Fruit fly (Drosophila melanogaster) whole organism, larva: ENCODE results near the gene Gr64c.

Experiments used
- noc ChIP-seq: fragments of 200-800 bp; sonication (Bioruptor generic); optimal IDR thresholded peaks from 3 replicates; lab custom pipeline; 2019; ENCODE audit warnings: missing biosample characterization, mild to moderate bottlenecking, missing genetic modification characterization, moderate library complexity

Gr64c gene

DNA sequence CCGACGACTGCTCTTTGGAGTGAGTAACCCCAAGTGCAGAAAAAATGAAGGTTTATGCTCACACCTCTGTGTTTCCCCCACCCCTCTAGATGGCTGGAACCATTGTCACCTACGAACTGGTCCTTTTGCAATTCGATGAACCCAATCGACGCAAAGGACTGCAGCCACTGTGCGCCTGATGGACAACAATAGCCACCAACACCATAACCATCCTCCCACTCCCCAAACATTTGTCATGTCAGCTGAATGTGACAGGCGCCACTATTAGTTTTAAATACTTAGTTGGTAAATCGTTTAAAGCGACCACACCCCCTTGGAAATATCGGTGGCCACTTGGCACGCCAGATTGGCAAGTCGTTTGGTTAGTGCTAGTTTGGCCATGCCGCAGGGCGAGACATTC, at the start of gene Gr64c, which contains the start of gene Gr64b:
Gr64c (plus strand) TSS at position 301 of the 400 bp plus-strand sequence.
Gr64b (plus strand) TSS at position 301 of the 400 bp plus-strand sequence.
- TF ChIP-seq noc, result no peak

DNA sequence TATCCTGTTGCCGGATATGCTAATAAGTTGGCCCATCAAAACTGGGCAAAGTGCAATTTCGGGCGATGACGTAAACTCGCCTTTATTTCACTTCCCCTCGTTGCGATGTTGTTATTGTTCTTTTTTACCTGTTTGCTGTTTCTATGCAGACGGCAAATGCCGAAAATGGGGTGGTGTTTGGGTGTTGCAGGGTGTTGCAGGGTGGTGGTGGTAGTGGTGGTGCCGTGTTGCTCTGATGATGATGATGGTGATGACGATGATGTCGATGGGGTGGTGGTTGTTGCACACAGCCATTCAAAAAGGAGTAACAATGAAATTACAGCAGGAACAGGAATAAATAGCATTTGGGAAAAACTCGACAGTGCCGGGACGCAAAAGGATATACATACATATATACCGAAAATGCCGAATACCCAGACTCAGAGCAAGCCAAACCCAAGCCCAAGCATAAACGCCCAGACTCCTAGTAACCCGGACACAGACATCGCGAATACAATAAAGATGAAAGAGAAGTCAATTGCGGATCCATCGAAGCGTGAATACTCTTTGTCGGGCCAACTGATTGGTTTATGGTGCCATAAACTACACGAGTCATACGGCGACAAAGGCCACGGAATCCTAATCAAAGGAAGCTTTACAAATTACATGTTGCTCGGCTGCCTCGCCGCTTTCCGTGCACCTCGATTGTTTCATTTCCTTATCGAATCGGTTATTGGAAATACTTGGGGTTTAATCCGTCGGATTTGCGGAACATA, 49.5 kb upstream of the Gr64c start:
- no peak for TF ChIP-seq noc

DNA sequence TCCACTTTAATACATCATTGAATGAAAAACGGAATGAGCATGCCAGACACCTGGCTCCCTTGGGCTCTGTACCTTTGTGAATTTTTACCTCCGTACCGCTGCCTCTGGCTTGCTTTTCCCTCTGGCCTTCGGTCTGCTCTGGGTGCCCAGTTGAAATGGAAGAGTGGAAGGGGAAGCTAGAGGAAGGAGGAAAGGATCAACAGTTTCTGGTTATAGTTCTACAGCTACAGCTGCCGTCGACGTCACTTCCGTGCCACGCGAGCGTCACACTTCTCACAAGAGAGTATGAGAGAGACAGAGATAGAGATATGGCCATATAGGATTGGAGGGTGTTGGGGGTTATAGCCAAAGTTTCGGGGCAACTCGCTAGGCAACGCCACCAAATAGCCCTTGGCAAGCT, 48.4 kb upstream of the Gr64c start:
- TF ChIP-seq noc, result no peak

DNA sequence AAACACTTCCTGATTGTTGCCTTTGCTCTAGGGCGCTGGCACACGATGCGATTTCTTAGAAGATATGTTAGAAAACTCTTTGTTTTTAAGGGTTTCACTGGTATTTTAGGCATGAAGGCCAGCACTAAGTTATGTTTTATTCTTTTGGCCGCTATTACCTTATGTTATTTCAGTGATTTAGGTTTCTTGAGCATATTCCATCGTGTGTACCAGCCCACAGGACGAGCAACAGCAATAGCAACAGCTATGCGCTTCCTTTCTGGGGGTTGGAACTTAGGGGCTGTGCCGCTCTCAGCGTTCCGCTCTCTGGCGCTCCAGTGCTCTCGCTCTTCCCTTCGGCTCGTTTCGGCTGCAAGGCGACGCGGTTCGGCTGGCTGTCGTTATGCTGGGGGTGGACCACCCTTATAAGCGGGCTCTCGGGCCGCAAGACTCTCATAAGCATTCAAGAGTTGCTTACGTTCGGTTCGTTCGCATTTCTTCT, 44.9 kb upstream of the Gr64c start, which contains the start of gene scrt:
scrt (plus strand) TSS at position 431 of the 481 bp plus-strand sequence.
- no peak for TF ChIP-seq noc

DNA sequence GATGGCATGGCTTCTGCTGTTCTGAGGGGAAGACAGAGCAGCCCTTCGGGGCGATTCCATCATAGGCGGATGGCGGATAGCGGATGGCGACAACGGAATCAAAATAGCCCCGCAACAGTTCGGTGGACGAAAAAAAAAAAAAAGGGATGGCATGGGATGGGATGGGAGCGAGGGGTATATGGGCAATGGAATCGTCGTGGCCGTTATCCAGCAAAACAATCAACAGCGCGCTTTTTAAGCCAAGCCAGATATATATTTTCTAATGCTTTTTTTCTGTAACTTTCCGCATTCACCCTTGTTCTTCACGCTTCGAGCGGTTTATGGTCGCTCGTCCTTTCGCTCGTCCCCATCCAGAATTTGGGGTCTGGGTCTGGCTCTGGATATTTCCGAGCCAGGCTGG, 32.9 kb upstream of the Gr64c start:
- TF ChIP-seq noc, result no peak

DNA sequence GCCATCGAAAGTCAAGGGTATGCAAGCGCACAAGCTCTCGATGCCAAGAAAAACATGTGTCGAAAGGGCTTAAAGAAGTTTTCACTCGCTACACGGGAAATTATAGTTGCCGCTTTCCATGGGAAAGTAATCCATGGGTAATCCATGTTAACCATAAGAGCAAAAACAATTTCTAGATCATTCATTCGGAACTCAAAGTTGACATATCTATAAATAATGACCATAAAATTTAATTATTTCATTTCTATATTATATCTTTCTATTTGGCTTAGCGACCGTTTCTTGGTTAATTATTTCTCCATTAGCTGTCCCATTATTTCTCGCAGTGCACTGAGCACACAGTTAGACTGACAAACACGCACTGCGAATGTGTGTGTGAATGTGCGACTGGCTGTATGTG, 27.7 kb upstream of the Gr64c start:
- no peak for TF ChIP-seq noc

DNA sequence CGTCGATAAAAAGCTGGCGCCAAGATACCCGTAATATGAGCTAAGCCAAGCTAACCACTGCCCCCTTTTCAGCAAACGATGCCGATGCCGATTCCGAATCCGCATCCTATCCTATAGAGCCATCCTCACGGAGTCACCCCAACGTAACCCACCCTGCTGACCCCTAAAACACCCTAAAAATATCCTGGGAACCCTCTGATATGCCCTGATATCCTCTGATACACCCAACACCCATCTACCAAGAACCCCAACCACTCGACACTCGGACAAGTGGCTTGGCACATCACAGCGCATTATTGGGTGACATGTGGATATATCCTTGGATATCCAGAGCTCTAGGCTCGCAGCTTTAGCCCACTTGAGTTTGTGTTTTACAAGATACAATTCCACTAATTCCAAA, 26.9 kb upstream of the Gr64c start:
- TF ChIP-seq noc, result no peak

DNA sequence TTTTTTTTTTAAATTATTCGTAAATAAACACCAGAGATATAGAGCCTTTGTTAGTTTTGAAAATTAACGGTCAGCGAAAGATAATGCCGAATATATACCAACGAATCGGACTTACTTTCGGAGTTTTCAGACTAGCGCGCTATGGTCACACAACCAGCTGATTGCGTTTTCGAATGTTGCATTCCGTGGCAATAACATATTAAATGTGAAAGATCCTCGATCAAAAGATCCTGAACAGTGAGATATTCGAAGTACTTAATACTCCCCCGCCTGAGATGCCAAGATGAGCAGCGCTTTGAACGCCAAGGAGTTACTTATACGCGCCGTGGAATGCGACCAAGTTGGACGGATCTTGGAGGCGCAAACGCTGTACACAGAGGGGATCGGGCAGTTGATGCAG, 25.1 kb upstream of the Gr64c start, which contains the start of gene CG14985:
CG14985 (plus strand) TSS at position 159 of the 400 bp plus-strand sequence.
- no peak for TF ChIP-seq noc

DNA sequence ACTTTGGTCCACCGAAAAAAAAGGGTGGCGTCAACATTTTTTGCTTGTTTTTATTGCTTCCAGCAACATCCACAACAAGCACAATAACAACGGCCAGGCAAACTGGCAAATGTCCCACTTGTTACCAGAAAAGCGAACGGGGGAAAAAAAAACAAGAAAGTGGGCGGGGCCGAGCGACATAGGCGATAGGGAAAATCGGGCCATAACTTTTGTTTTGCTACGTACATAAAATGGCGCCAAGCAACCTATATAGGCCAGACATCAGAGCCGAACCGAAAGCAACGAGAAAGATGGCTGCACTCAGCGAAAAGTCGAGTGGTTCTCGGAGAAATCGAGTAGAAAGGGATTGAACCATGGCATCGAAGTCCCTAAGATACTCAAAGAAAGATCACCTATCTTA, 21.1 kb upstream of the Gr64c start:
- no peak for TF ChIP-seq noc

DNA sequence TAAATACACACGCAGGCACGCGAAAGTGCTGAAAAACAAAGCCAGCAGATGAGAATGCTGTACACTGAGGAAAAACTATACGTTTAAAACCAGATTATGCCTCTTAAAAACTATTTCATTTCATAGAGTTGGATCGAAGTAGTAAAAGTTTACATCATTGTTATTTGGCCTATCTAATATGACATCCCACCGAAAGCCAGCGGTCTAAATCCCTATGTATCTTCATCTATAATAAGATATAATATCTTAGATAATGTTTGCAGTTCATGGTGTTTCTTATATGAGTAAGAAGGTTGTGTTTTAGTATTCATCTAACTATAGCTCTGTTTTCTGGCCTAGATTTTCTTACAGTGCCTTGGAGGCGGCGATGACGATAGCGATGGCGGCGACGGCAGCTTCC, 18.3 kb upstream of the Gr64c start:
- no peak for TF ChIP-seq noc

DNA sequence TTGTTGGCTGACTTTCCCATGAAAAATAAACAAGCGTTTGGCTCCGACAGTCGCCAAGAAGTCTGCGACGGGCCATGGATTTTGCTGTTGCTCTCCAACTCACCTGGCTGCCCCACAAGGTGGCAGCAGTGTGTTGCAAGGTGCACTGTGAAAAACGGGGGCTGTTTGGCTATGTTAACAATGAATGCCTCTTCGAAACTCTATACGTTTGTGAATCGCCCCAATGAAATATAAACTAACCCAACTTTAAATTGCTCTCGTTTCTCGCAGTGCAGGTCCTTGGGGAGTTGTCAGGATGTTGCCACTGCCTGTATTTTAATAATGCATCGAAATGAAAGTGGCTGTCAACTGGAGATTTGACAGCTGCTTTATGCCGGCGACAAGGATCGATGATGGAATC, 14.1 kb upstream of the Gr64c start:
- no peak for TF ChIP-seq noc

DNA sequence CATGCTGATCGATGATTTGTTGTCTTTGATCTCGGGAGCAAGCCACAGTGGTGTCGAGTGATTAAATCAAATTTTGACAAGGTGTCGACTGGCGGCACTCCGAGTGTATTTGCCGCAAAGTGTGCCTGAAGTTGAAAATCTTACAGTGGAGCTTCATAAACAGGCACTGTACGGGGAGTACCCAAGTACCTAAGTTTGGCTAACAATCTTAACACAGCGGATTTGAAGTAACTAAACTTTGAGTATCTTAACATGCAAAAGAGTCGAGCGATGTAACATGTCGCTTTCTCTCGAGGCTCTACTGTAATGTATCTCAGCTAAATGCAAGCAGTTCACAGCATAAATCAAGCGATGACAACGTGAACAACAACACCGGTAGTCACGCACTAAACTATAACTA, 11.7 kb upstream of the Gr64c start:
- TF ChIP-seq noc, result no peak

DNA sequence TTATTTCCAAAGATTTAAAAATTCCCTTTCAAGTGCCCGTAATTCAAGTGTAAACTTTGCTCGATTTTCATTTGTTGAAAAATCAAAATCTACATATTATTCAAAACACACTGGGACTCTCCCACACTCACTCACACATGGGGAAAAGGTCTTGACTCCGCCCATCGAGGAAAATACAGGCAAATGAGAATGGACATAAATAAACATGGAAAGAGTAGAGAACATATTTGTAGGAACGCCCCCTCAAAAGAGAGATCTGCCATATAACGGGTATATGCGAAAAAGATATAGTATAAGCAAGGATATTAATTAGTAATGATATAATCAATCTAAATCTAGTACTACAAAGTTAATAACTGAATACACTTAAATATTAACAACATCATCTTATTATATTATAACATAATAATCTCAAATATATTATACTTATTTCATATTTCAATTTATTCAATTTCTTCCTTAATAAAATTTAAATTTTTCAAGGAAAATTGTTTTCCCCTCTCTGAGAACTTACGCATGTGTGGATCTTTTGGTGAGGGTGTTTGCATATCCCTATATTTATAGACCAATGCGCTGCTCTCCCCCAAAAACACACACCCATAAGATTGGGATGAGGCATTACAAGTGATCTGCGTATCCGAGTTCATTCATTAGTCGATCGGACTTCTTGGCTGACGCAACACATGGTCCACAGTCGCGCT, 10.0 kb upstream of the Gr64c start, which contains the start of gene FoxL1:
FoxL1 (plus strand) TSS at position 651 of the 701 bp plus-strand sequence.
- no peak for TF ChIP-seq noc

DNA sequence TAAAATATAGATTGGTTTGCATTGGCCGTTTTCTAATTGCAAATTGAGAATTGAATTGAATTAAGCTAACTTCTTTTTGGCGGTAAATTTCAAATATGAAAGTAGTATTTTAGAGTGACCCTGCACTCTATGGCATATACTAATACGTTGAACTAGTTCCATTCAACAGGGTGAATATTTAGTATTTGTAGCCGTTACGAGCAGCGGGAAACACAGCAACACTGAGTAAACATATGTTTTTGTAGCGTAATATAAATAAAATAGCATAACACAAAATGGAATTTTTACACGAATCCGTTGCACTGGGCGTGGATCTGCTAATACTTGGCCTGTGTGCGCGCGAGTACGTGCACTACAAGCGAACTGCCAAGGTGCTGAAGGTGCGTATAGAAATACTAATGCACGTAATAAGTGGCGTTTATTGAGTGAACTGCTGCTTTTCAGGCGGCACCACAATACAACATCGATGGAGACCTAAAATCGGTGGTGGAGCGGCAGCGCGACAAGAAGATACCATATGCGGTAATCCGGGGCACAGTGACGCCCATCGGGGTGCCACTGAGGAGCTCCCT, 7.1 kb upstream of the Gr64c start, which contains the start of gene Mul1:
Mul1 (plus strand) TSS at position 198 of the 572 bp plus-strand sequence.
- TF ChIP-seq noc, result no peak

DNA sequence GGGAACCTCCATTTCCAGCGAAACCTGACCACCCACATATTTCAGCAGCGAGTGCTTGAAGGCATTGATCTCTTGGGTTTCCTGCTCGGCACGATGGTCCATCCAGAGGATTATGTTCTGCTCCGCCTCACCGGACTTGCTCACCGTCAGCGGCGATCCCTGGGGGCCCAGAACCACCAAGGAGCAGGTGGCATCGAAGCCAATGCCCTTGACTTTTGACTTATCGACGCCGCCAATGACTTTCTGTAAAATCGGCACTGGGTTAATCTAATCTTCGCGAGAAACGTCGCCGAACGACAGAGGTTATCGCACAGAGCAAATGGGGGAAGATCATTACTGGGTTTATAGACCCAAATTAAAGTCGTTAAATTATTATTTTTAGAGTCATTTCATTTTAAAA, 3.9 kb upstream of the Gr64c start:
- no peak for TF ChIP-seq noc

DNA sequence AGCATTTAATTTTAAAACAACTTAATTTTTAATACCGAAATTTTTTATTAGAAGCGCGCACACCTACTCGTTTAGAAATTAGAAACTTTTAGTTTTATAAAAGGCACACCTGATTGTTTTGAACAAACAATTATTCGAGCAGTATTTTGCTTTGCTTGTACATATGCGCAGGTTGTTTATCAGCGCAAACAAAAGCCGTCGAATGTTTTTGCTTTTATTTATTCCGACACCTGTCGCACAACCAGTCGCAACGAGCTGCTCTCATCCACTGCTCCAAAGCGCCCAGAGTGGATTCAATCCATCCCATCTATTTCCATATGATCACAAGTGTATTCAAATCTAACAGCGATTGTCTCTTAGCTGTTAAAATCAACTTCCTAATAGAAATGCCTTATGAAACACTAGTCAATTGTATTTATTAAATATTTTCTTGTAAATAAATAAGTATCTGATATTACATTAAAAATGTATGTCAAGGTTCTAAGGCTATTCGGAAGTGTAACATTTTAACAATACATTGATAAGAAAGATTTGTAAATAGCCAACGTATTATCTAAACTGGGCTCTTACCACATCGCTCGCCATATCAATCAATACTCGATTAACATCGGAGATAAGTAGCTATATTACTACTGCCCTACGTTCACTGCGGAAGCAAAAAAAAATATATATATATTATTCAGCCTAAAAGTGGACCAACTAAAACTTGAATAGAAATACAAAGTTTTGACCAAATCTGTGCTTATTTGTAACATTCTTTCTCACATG, 2.5 kb upstream of the Gr64c start, which contains the start of gene CG11594:
CG11594 (minus strand) TSS at position 274 of the 768 bp plus-strand sequence.
- TF ChIP-seq noc, result no peak
